Fruit fly (Drosophila melanogaster) whole organism, embryonic: Measurements from ENCODE around the gene raw.

Experiments used
- CG10147 ChIP-seq: fragments of 200-800 bp; sonication (Bioruptor generic); optimal IDR thresholded peaks from 2 replicates; lab custom pipeline; 2019; ENCODE audit warnings: missing biosample characterization, mild to moderate bottlenecking, missing genetic modification characterization, moderate library complexity
- CG10274 ChIP-seq: fragments of 200-800 bp; sonication (Bioruptor generic); optimal IDR thresholded peaks from 3 replicates; lab custom pipeline; 2017; ENCODE audit warnings: missing biosample characterization, mild to moderate bottlenecking, missing genetic modification characterization
- CG10366 ChIP-seq: fragments of 200-800 bp; sonication (Bioruptor generic); IDR thresholded peaks from 2 replicates; pipeline ENCODE4 v1.3.6; 2022; ENCODE audit warnings: missing biosample characterization, missing genetic modification characterization
- CG11456 ChIP-seq: fragments of 200-800 bp; sonication (Bioruptor generic); IDR thresholded peaks from 3 replicates; pipeline ENCODE4 v1.3.6; 2022; ENCODE audit warnings: missing biosample characterization, missing genetic modification characterization
- CG11723 ChIP-seq: fragments of 200-800 bp; sonication (Bioruptor generic); optimal IDR thresholded peaks from 2 replicates; lab custom pipeline; 2017; ENCODE audit warnings: missing biosample characterization, mild to moderate bottlenecking, missing genetic modification characterization
- CG13894 ChIP-seq: fragments of 200-800 bp; sonication (Bioruptor generic); optimal IDR thresholded peaks from 3 replicates; lab custom pipeline; 2018; ENCODE audit warnings: missing biosample characterization, mild to moderate bottlenecking, missing genetic modification characterization, moderate library complexity
- CG1603 ChIP-seq: fragments of 200-800 bp; sonication (Bioruptor generic); optimal IDR thresholded peaks from 2 replicates; lab custom pipeline; 2019; ENCODE audit warnings: missing biosample characterization, mild to moderate bottlenecking, missing genetic modification characterization, moderate library complexity
- CG17568 ChIP-seq: fragments of 200-800 bp; sonication (Bioruptor generic); optimal IDR thresholded peaks from 2 replicates; lab custom pipeline; 2018; ENCODE audit warnings: missing biosample characterization, mild to moderate bottlenecking, missing genetic modification characterization, moderate library complexity
- CG2116 ChIP-seq: fragments of 200-800 bp; sonication (Bioruptor generic); optimal IDR thresholded peaks from 3 replicates; lab custom pipeline; 2018; ENCODE audit warnings: missing biosample characterization, mild to moderate bottlenecking, missing genetic modification characterization
- CG2120 ChIP-seq: fragments of 200-800 bp; sonication (Bioruptor generic); optimal IDR thresholded peaks from 3 replicates; lab custom pipeline; 2016; ENCODE audit warnings: missing biosample characterization, missing genetic modification characterization
- CG3065 ChIP-seq: fragments of 200-800 bp; sonication (Bioruptor generic); optimal IDR thresholded peaks from 2 replicates; lab custom pipeline; 2016; ENCODE audit warnings: missing biosample characterization, missing genetic modification characterization
- CG31441 ChIP-seq: fragments of 200-800 bp; sonication (Bioruptor generic); IDR thresholded peaks from 2 replicates; pipeline ENCODE4 v1.3.6; 2022; ENCODE audit warnings: missing biosample characterization, missing genetic modification characterization
- CG4617 ChIP-seq: fragments of 200-800 bp; sonication (Bioruptor generic); optimal IDR thresholded peaks from 3 replicates; lab custom pipeline; 2016; ENCODE audit warnings: missing biosample characterization, missing genetic modification characterization, borderline replicate concordance
- CG6254 ChIP-seq: fragments of 200-800 bp; sonication (Bioruptor generic); optimal IDR thresholded peaks from 3 replicates; lab custom pipeline; 2017; ENCODE audit warnings: mild to moderate bottlenecking, missing biosample characterization, missing genetic modification reagents, missing genetic modification characterization
- CG6765 ChIP-seq: fragments of 200-800 bp; sonication (Bioruptor generic); optimal IDR thresholded peaks from 3 replicates; lab custom pipeline; 2017; ENCODE audit warnings: missing biosample characterization, mild to moderate bottlenecking, missing genetic modification characterization
- CG8281 ChIP-seq: fragments of 200-800 bp; sonication (Bioruptor generic); optimal IDR thresholded peaks from 2 replicates; lab custom pipeline; 2018; ENCODE audit warnings: missing biosample characterization, mild to moderate bottlenecking, missing genetic modification characterization, moderate library complexity
- CG8359 ChIP-seq: fragments of 200-800 bp; sonication (Bioruptor generic); optimal IDR thresholded peaks from 2 replicates; lab custom pipeline; 2017; ENCODE audit warnings: missing biosample characterization, mild to moderate bottlenecking, missing genetic modification characterization, borderline replicate concordance
- CG8765 ChIP-seq: fragments of 200-800 bp; sonication (Bioruptor generic); IDR thresholded peaks from 2 replicates; pipeline ENCODE4 v1.3.6; 2022; ENCODE audit warnings: missing biosample characterization, missing genetic modification characterization
- CG9215 ChIP-seq: fragments of 200-800 bp; sonication (Bioruptor generic); IDR thresholded peaks from 2 replicates; pipeline ENCODE4 v1.3.6; 2022; ENCODE audit warnings: missing biosample characterization, missing genetic modification characterization
- CG9437 ChIP-seq: fragments of 200-800 bp; sonication (Bioruptor generic); optimal IDR thresholded peaks from 2 replicates; lab custom pipeline; 2018; ENCODE audit warnings: missing biosample characterization, mild to moderate bottlenecking, missing genetic modification characterization
- CG9932 ChIP-seq: fragments of 200-800 bp; sonication (Bioruptor generic); IDR thresholded peaks from 2 replicates; pipeline ENCODE4 v1.3.6; 2022; ENCODE audit warnings: missing biosample characterization, missing genetic modification characterization
- Camta ChIP-seq: fragments of 200-800 bp; sonication (Bioruptor generic); optimal IDR thresholded peaks from 2 replicates; lab custom pipeline; 2016; ENCODE audit warnings: missing biosample characterization, missing genetic modification characterization
- E2f2 ChIP-seq: fragments of 200-800 bp; sonication (Bioruptor generic); IDR thresholded peaks from 2 replicates; pipeline ENCODE4 v1.3.6; 2022; ENCODE audit warnings: missing biosample characterization, missing genetic modification characterization
- Eip74EF ChIP-seq, 2 experiments: fragments of 200-800 bp in 1 of 2; fragments of >200 bp in 1 of 2; sonication (Bioruptor generic) in 1 of 2; optimal IDR thresholded peaks; 2 replicates each; lab custom pipeline; 2017 to 2019; ENCODE audit warnings: missing biosample characterization in 2 of 2, missing genetic modification characterization in 2 of 2, mild to moderate bottlenecking in 1 of 2, moderate library complexity in 1 of 2
- Ets97D ChIP-seq: fragments of 200-800 bp; sonication (Bioruptor generic); optimal IDR thresholded peaks from 3 replicates; lab custom pipeline; 2016; ENCODE audit warnings: missing biosample characterization, missing genetic modification characterization
- Hand ChIP-seq: fragments of 200-800 bp; sonication (Bioruptor generic); optimal IDR thresholded peaks from 2 replicates; lab custom pipeline; 2017; ENCODE audit warnings: mild to moderate bottlenecking, missing biosample characterization, missing genetic modification reagents, missing genetic modification characterization
- Hr3 ChIP-seq: fragments of 200-800 bp; sonication (Bioruptor generic); optimal IDR thresholded peaks from 3 replicates; lab custom pipeline; 2016; ENCODE audit warnings: missing biosample characterization, missing genetic modification characterization
- Hsf ChIP-seq: fragments of 200-800 bp; sonication (Bioruptor generic); optimal IDR thresholded peaks from 3 replicates; lab custom pipeline; 2016; ENCODE audit warnings: missing biosample characterization, missing genetic modification characterization
- Lhr ChIP-seq: fragments of 200-800 bp; sonication (Bioruptor generic); optimal IDR thresholded peaks from 3 replicates; lab custom pipeline; 2017; ENCODE audit warnings: mild to moderate bottlenecking, missing biosample characterization, missing genetic modification reagents, missing genetic modification characterization
- Opbp ChIP-seq: fragments of 200-800 bp; sonication (Bioruptor generic); IDR thresholded peaks from 3 replicates; pipeline ENCODE4 v1.3.6; 2022; ENCODE audit warnings: missing biosample characterization, missing genetic modification characterization; ENCODE audit not compliant: partially characterized antibody
- Side ChIP-seq: fragments of 200-800 bp; sonication (Bioruptor generic); optimal IDR thresholded peaks from 2 replicates; lab custom pipeline; 2016; ENCODE audit warnings: missing biosample characterization, missing genetic modification characterization
- Six4 ChIP-seq: fragments of 200-800 bp; sonication (Bioruptor generic); optimal IDR thresholded peaks from 2 replicates; lab custom pipeline; 2016; ENCODE audit warnings: missing biosample characterization, missing genetic modification characterization
- Sry-β ChIP-seq: fragments of 200-800 bp; sonication (Bioruptor generic); optimal IDR thresholded peaks from 2 replicates; lab custom pipeline; 2018; ENCODE audit warnings: missing biosample characterization, mild to moderate bottlenecking, missing genetic modification characterization, moderate library complexity
- Sry-δ ChIP-seq: fragments of 200-800 bp; sonication (Bioruptor generic); optimal IDR thresholded peaks from 2 replicates; lab custom pipeline; 2016; ENCODE audit warnings: missing biosample characterization, missing genetic modification characterization
- Ssrp ChIP-seq: fragments of 200-800 bp; sonication (Bioruptor generic); optimal IDR thresholded peaks from 2 replicates; lab custom pipeline; 2018; ENCODE audit warnings: missing biosample characterization, mild to moderate bottlenecking, missing genetic modification characterization, moderate library complexity
- Vsx1 ChIP-seq: fragments of 200-800 bp; sonication (Bioruptor generic); optimal IDR thresholded peaks from 2 replicates; lab custom pipeline; 2017; ENCODE audit warnings: missing biosample characterization, mild to moderate bottlenecking, missing genetic modification characterization, missing genetic modification reagents
- aop ChIP-seq: fragments of 200-800 bp; sonication (Bioruptor generic); IDR thresholded peaks from 2 replicates; pipeline ENCODE4 v1.3.6; 2022; ENCODE audit warnings: missing biosample characterization, missing genetic modification characterization
- bcd ChIP-seq: fragments of 200-800 bp; sonication (Bioruptor generic); optimal IDR thresholded peaks from 2 replicates; lab custom pipeline; 2017; ENCODE audit warnings: missing biosample characterization, mild to moderate bottlenecking, missing genetic modification characterization
- chinmo ChIP-seq: fragments of 200-800 bp; sonication (Bioruptor generic); IDR thresholded peaks from 4 replicates; pipeline ENCODE4 v1.3.6; 2022; ENCODE audit warnings: missing biosample characterization, missing genetic modification characterization; ENCODE audit not compliant: partially characterized antibody
- ftz-f1 ChIP-seq: fragments of 200-800 bp; sonication (Bioruptor generic); optimal IDR thresholded peaks from 2 replicates; lab custom pipeline; 2016; ENCODE audit warnings: missing biosample characterization, missing genetic modification characterization
- fu2 ChIP-seq: fragments of 200-800 bp; sonication (Bioruptor generic); optimal IDR thresholded peaks from 2 replicates; lab custom pipeline; 2016; ENCODE audit warnings: missing biosample characterization, missing genetic modification characterization
- grn ChIP-seq: fragments of 200-800 bp; sonication (Bioruptor generic); optimal IDR thresholded peaks from 3 replicates; lab custom pipeline; 2017; ENCODE audit warnings: missing biosample characterization, missing genetic modification characterization
- nom ChIP-seq: fragments of 200-800 bp; sonication (Bioruptor generic); optimal IDR thresholded peaks from 2 replicates; lab custom pipeline; 2017; ENCODE audit warnings: missing biosample characterization, missing genetic modification characterization, mild to moderate bottlenecking, moderate library complexity, missing genetic modification reagents
- schlank ChIP-seq: fragments of 200-800 bp; sonication (Bioruptor generic); optimal IDR thresholded peaks from 2 replicates; lab custom pipeline; 2018; ENCODE audit warnings: missing biosample characterization, mild to moderate bottlenecking, missing genetic modification characterization
- sd ChIP-seq: fragments of 200-800 bp; sonication (Bioruptor generic); optimal IDR thresholded peaks from 3 replicates; lab custom pipeline; 2018; ENCODE audit warnings: missing biosample characterization, mild to moderate bottlenecking, missing genetic modification characterization, moderate library complexity
- sr ChIP-seq: fragments of 200-800 bp; sonication (Bioruptor generic); IDR thresholded peaks from 3 replicates; pipeline ENCODE4 v1.3.6; 2022; ENCODE audit warnings: missing biosample characterization, missing genetic modification characterization
- tna ChIP-seq: fragments of 200-800 bp; sonication (Bioruptor generic); IDR thresholded peaks from 2 replicates; pipeline ENCODE4 v1.3.6; 2022; ENCODE audit warnings: missing biosample characterization, missing genetic modification characterization; ENCODE audit not compliant: partially characterized antibody
- toy ChIP-seq: fragments of 200-800 bp; sonication (Bioruptor generic); IDR thresholded peaks from 2 replicates; pipeline ENCODE4 v1.3.6; 2022; ENCODE audit warnings: missing biosample characterization, missing genetic modification characterization
- vnd ChIP-seq: fragments of 200-800 bp; sonication (Bioruptor generic); IDR thresholded peaks from 3 replicates; pipeline ENCODE4 v1.3.6; 2022; ENCODE audit warnings: missing biosample characterization, missing genetic modification characterization; ENCODE audit not compliant: partially characterized antibody
- vvl ChIP-seq: fragments of 200-800 bp; sonication (Bioruptor generic); IDR thresholded peaks from 2 replicates; pipeline ENCODE4 v1.3.6; 2022; ENCODE audit warnings: missing biosample characterization, missing genetic modification characterization

raw gene

dm6 chr2L:8699895-8700314 is 40.6 kb downstream of the raw start (continued):
- TF ChIP-seq chinmo = peak; percentile 90; the same call in 3 of the 4 replicates
- TF ChIP-seq Ssrp (tag; lab: Kevin White, UChicago) = no peak
- TF ChIP-seq Hand = peak; percentile 16
- TF ChIP-seq CG6254 (GFP tag; lab: Kevin White, UChicago) = peak; percentile 51
- peak; percentile 43 for TF ChIP-seq CG6765 (GFP tag; lab: Kevin White, UChicago)
- no peak for TF ChIP-seq tna (GFP tag; lab: Robert Waterston, UW)
- peak; percentile 42 for TF ChIP-seq CG2116 (GFP tag; lab: Kevin White, UChicago)
- TF ChIP-seq Six4 (GFP tag; lab: Kevin White, UChicago) = no peak
- TF ChIP-seq ftz-f1 (GFP tag; lab: Kevin White, UChicago) = peak; percentile 21
- TF ChIP-seq CG10147 (GFP tag; lab: Kevin White, UChicago) = peak; percentile 19
- no peak for TF ChIP-seq toy
- TF ChIP-seq vnd = no peak
- TF ChIP-seq CG11456 (GFP tag; lab: Robert Waterston, UW) = no peak
- TF ChIP-seq CG4617 (GFP tag; lab: Kevin White, UChicago) = no peak
- no peak for TF ChIP-seq CG8281 (tag; lab: Kevin White, UChicago)
- peak; percentile 52 for TF ChIP-seq CG1603 (tag; lab: Kevin White, UChicago)
- TF ChIP-seq E2f2 (GFP tag; lab: Robert Waterston, UW) = peak; percentile 18; the same call in 1 of the 2 replicates
- peak; percentile 72 for TF ChIP-seq Vsx1 (GFP tag; lab: Kevin White, UChicago)
- no peak for TF ChIP-seq CG3065
- peak; percentile 10 for TF ChIP-seq Sry-β
- TF ChIP-seq CG10366 (GFP tag; lab: Robert Waterston, UW) = no peak
- TF ChIP-seq CG8359 (GFP tag; lab: Kevin White, UChicago) = no peak
- TF ChIP-seq Camta (GFP tag; lab: Kevin White, UChicago) = peak; percentile 0
- TF ChIP-seq Eip74EF (GFP tag; optimal IDR thresholded peaks at IDR 0.05; lab: Kevin White, UChicago) = peak in 1 of 2 experiments; percentile 32
- peak; percentile 91 for TF ChIP-seq CG13894
- TF ChIP-seq schlank = peak; percentile 55
- peak; percentile 24 for TF ChIP-seq Side
- no peak for TF ChIP-seq aop (GFP tag; lab: Robert Waterston, UW)
- no peak for TF ChIP-seq Opbp (GFP tag; lab: Robert Waterston, UW)
- TF ChIP-seq sd (tag; lab: Kevin White, UChicago) = peak; percentile 93
- peak; percentile 15 for TF ChIP-seq CG10274
- peak; percentile 13 for TF ChIP-seq bcd
- 0 out of 2 replicates have a peak, but pooled peaks have one; percentile 14 for TF ChIP-seq CG9932 (GFP tag; lab: Robert Waterston, UW)
- no peak for TF ChIP-seq sr (GFP tag; lab: Robert Waterston, UW)
- no peak for TF ChIP-seq Hr3 (GFP tag; lab: Kevin White, UChicago)
- TF ChIP-seq Sry-δ (GFP tag; lab: Kevin White, UChicago) = no peak
- TF ChIP-seq CG9215 (GFP tag; lab: Robert Waterston, UW) = no peak
- no peak for TF ChIP-seq Ets97D (GFP tag; lab: Kevin White, UChicago)
- peak; percentile 99 for TF ChIP-seq grn (GFP tag; lab: Kevin White, UChicago)
- no peak for TF ChIP-seq CG9437
- TF ChIP-seq CG31441 (GFP tag; lab: Robert Waterston, UW) = 0 out of 2 replicates have a peak, but pooled peaks have one; percentile 46
- peak; percentile 24 for TF ChIP-seq CG2120
- TF ChIP-seq CG17568 = peak; percentile 75
- no peak for TF ChIP-seq nom (GFP tag; lab: Kevin White, UChicago)
- no peak for TF ChIP-seq vvl
- TF ChIP-seq Lhr (GFP tag; lab: Kevin White, UChicago) = no peak
- no peak for TF ChIP-seq fu2 (GFP tag; lab: Kevin White, UChicago)
- TF ChIP-seq Hsf = no peak
- peak; percentile 26 for TF ChIP-seq CG11723
- no peak for TF ChIP-seq CG8765 (GFP tag; lab: Robert Waterston, UW)
